Fruit fly (Drosophila melanogaster) whole organism, embryonic: ENCODE data around the gene CG12009.

ENCODE experiments used
- Blimp-1 ChIP-seq: fragments of 200-800 bp; sonication (Bioruptor generic); optimal IDR thresholded peaks from 3 replicates; lab custom pipeline; 2018; ENCODE audit warnings: missing biosample characterization, missing genetic modification characterization, mild to moderate bottlenecking, moderate library complexity, missing genetic modification reagents
- CG11504 ChIP-seq: fragments of 200-800 bp; sonication (Bioruptor generic); optimal IDR thresholded peaks from 3 replicates; lab custom pipeline; 2019; ENCODE audit warnings: missing biosample characterization, mild to moderate bottlenecking, missing genetic modification characterization, moderate library complexity
- CG13287 ChIP-seq: fragments of 200-800 bp; sonication (Bioruptor generic); IDR thresholded peaks from 2 replicates; pipeline ENCODE4 v1.3.6; 2022; ENCODE audit warnings: missing biosample characterization, missing genetic modification characterization; ENCODE audit not compliant: partially characterized antibody
- CG14014 ChIP-seq: fragments of 200-800 bp; sonication (Bioruptor generic); IDR thresholded peaks from 2 replicates; pipeline ENCODE4 v1.3.6; 2022; ENCODE audit warnings: missing biosample characterization, missing genetic modification characterization
- CG17802 ChIP-seq: fragments of 200-800 bp; sonication (Bioruptor generic); optimal IDR thresholded peaks from 2 replicates; lab custom pipeline; 2018; ENCODE audit warnings: missing biosample characterization, mild to moderate bottlenecking, missing genetic modification characterization, moderate library complexity
- CG2889 ChIP-seq: fragments of 200-800 bp; sonication (Bioruptor generic); IDR thresholded peaks from 3 replicates; pipeline ENCODE4 v1.3.6; 2022; ENCODE audit warnings: missing biosample characterization, missing genetic modification characterization
- CG30403 ChIP-seq: fragments of 200-800 bp; sonication (Bioruptor generic); optimal IDR thresholded peaks from 3 replicates; lab custom pipeline; 2016; ENCODE audit warnings: missing biosample characterization, missing genetic modification characterization
- CG30431 ChIP-seq: fragments of 200-800 bp; sonication (Bioruptor generic); optimal IDR thresholded peaks from 2 replicates; lab custom pipeline; 2017; ENCODE audit warnings: missing biosample characterization, missing genetic modification characterization
- CG31441 ChIP-seq: fragments of 200-800 bp; sonication (Bioruptor generic); IDR thresholded peaks from 2 replicates; pipeline ENCODE4 v1.3.6; 2022; ENCODE audit warnings: missing biosample characterization, missing genetic modification characterization
- CG32532 ChIP-seq: fragments of 200-800 bp; sonication (Bioruptor generic); IDR thresholded peaks from 2 replicates; pipeline ENCODE4 v1.3.6; 2022; ENCODE audit warnings: missing biosample characterization, missing genetic modification characterization
- CG34376 ChIP-seq: fragments of 200-800 bp; sonication (Bioruptor generic); optimal IDR thresholded peaks from 2 replicates; lab custom pipeline; 2018; ENCODE audit warnings: missing biosample characterization, mild to moderate bottlenecking, missing genetic modification characterization
- CG5180 ChIP-seq: fragments of 200-800 bp; sonication (Bioruptor generic); optimal IDR thresholded peaks from 3 replicates; lab custom pipeline; 2017; ENCODE audit warnings: missing biosample characterization, missing genetic modification characterization, mild to moderate bottlenecking, moderate library complexity, missing genetic modification reagents
- CG6854 ChIP-seq: fragments of 200-800 bp; sonication (Bioruptor generic); optimal IDR thresholded peaks from 3 replicates; lab custom pipeline; 2017; ENCODE audit warnings: missing biosample characterization, mild to moderate bottlenecking, missing genetic modification characterization
- Chrac-16 ChIP-seq: fragments of 200-800 bp; sonication (Bioruptor generic); optimal IDR thresholded peaks from 3 replicates; lab custom pipeline; 2016; ENCODE audit warnings: missing biosample characterization, missing genetic modification characterization
- D19B ChIP-seq: fragments of 200-800 bp; sonication (Bioruptor generic); optimal IDR thresholded peaks from 2 replicates; lab custom pipeline; 2017; ENCODE audit warnings: missing biosample characterization, mild to moderate bottlenecking, missing genetic modification characterization
- Dek ChIP-seq: fragments of 200-800 bp; sonication (Bioruptor generic); optimal IDR thresholded peaks from 3 replicates; lab custom pipeline; 2019; ENCODE audit warnings: missing biosample characterization, mild to moderate bottlenecking, missing genetic modification characterization, moderate library complexity
- ERR ChIP-seq: fragments of 200-800 bp; sonication (Bioruptor generic); optimal IDR thresholded peaks from 2 replicates; lab custom pipeline; 2016; ENCODE audit warnings: missing biosample characterization, missing genetic modification characterization
- HmgD ChIP-seq: fragments of 200-800 bp; sonication (Bioruptor generic); optimal IDR thresholded peaks from 3 replicates; lab custom pipeline; 2016; ENCODE audit warnings: missing biosample characterization, missing genetic modification characterization
- Hr51 ChIP-seq, 2 experiments: fragments of 200-800 bp; sonication (Bioruptor generic); optimal IDR thresholded peaks; 2 replicates in 1 of 2; 3 replicates in 1 of 2; lab custom pipeline; 2016 to 2018; ENCODE audit warnings: missing biosample characterization in 2 of 2, missing genetic modification characterization in 2 of 2, mild to moderate bottlenecking in 1 of 2, moderate library complexity in 1 of 2
- Nf-YA ChIP-seq: fragments of 200-800 bp; sonication (Bioruptor generic); IDR thresholded peaks from 2 replicates; pipeline ENCODE4 v1.3.6; 2022; ENCODE audit warnings: missing biosample characterization, missing genetic modification characterization
- Sin3A ChIP-seq: fragments of >200 bp; optimal IDR thresholded peaks from 2 replicates; lab custom pipeline; 2018
- Six4 ChIP-seq: fragments of 200-800 bp; sonication (Bioruptor generic); optimal IDR thresholded peaks from 2 replicates; lab custom pipeline; 2016; ENCODE audit warnings: missing biosample characterization, missing genetic modification characterization
- Taf1 ChIP-seq: fragments of 200-800 bp; sonication (Bioruptor generic); IDR thresholded peaks from 2 replicates; pipeline ENCODE4 v1.3.6; 2022; ENCODE audit warnings: missing biosample characterization, missing genetic modification characterization
- Tbp ChIP-seq: fragments of >200 bp; optimal IDR thresholded peaks from 2 replicates; lab custom pipeline; 2018; ENCODE audit warnings: missing biosample characterization, missing genetic modification characterization
- Xrp1 ChIP-seq: fragments of 200-800 bp; sonication (Bioruptor generic); IDR thresholded peaks from 2 replicates; pipeline ENCODE4 v1.3.6; 2022; ENCODE audit warnings: missing biosample characterization, missing genetic modification characterization
- al ChIP-seq: fragments of 200-800 bp; sonication (Bioruptor generic); IDR thresholded peaks from 2 replicates; pipeline ENCODE4 v1.3.6; 2022; ENCODE audit warnings: missing biosample characterization, missing genetic modification characterization
- aop ChIP-seq: fragments of 200-800 bp; sonication (Bioruptor generic); IDR thresholded peaks from 2 replicates; pipeline ENCODE4 v1.3.6; 2022; ENCODE audit warnings: missing biosample characterization, missing genetic modification characterization
- ap ChIP-seq: fragments of 200-800 bp; sonication (Bioruptor generic); IDR thresholded peaks from 2 replicates; pipeline ENCODE4 v1.3.6; 2022; ENCODE audit warnings: missing biosample characterization, missing genetic modification characterization
- bab2 ChIP-seq: fragments of 200-800 bp; sonication (Bioruptor generic); optimal IDR thresholded peaks from 2 replicates; lab custom pipeline; 2016; ENCODE audit warnings: missing biosample characterization, missing genetic modification characterization
- cad ChIP-seq: fragments of >200 bp; optimal IDR thresholded peaks from 2 replicates; lab custom pipeline; 2017; ENCODE audit warnings: missing biosample characterization, missing genetic modification characterization
- cato ChIP-seq: fragments of 200-800 bp; sonication (Bioruptor generic); optimal IDR thresholded peaks from 2 replicates; lab custom pipeline; 2016; ENCODE audit warnings: missing biosample characterization, missing genetic modification characterization, borderline replicate concordance
- caup ChIP-seq: fragments of 200-800 bp; sonication (Bioruptor generic); optimal IDR thresholded peaks from 3 replicates; lab custom pipeline; 2017; ENCODE audit warnings: missing biosample characterization, mild to moderate bottlenecking, missing genetic modification characterization, moderate library complexity; ENCODE audit not compliant: severe bottlenecking
- ci ChIP-seq: fragments of 200-800 bp; sonication (Bioruptor generic); IDR thresholded peaks from 3 replicates; pipeline ENCODE4 v1.3.6; 2022; ENCODE audit warnings: missing biosample characterization, missing genetic modification characterization
- corto ChIP-seq: fragments of 200-800 bp; sonication (Bioruptor generic); optimal IDR thresholded peaks from 2 replicates; lab custom pipeline; 2016; ENCODE audit warnings: missing biosample characterization, mild to moderate bottlenecking, missing genetic modification characterization, moderate library complexity
- dan ChIP-seq: fragments of 200-800 bp; sonication (Bioruptor generic); IDR thresholded peaks from 2 replicates; pipeline ENCODE4 v1.3.6; 2022; ENCODE audit warnings: missing biosample characterization, missing genetic modification characterization
- dm ChIP-seq: fragments of 200-800 bp; sonication (Bioruptor generic); optimal IDR thresholded peaks from 3 replicates; lab custom pipeline; 2016; ENCODE audit warnings: missing biosample characterization, missing genetic modification characterization
- gce ChIP-seq: fragments of 200-800 bp; sonication (Bioruptor generic); IDR thresholded peaks from 3 replicates; pipeline ENCODE4 v1.3.6; 2022; ENCODE audit warnings: missing biosample characterization, missing genetic modification characterization
- grn ChIP-seq: fragments of 200-800 bp; sonication (Bioruptor generic); optimal IDR thresholded peaks from 3 replicates; lab custom pipeline; 2017; ENCODE audit warnings: missing biosample characterization, missing genetic modification characterization
- gsb ChIP-seq: fragments of 200-800 bp; sonication (Bioruptor generic); IDR thresholded peaks from 2 replicates; pipeline ENCODE4 v1.3.6; 2022; ENCODE audit warnings: missing biosample characterization, missing genetic modification characterization
- jing ChIP-seq: fragments of 200-800 bp; sonication (Bioruptor generic); optimal IDR thresholded peaks from 2 replicates; lab custom pipeline; 2018; ENCODE audit warnings: missing biosample characterization, mild to moderate bottlenecking, missing genetic modification characterization
- knrl ChIP-seq: fragments of 200-800 bp; sonication (Bioruptor generic); IDR thresholded peaks from 3 replicates; pipeline ENCODE4 v1.3.6; 2022; ENCODE audit warnings: missing biosample characterization, missing genetic modification characterization; ENCODE audit not compliant: partially characterized antibody
- lab ChIP-seq: fragments of 200-800 bp; sonication (Bioruptor generic); optimal IDR thresholded peaks from 3 replicates; lab custom pipeline; 2017; ENCODE audit warnings: missing biosample characterization, missing genetic modification characterization, mild to moderate bottlenecking, moderate library complexity, missing genetic modification reagents
- mirr ChIP-seq: fragments of 200-800 bp; sonication (Bioruptor generic); optimal IDR thresholded peaks from 3 replicates; lab custom pipeline; 2018; ENCODE audit warnings: missing biosample characterization, mild to moderate bottlenecking, missing genetic modification characterization
- p53 ChIP-seq: fragments of 200-800 bp; sonication (Bioruptor generic); optimal IDR thresholded peaks from 2 replicates; lab custom pipeline; 2016; ENCODE audit warnings: missing biosample characterization, missing genetic modification characterization
- pan ChIP-seq, 4 experiments: fragments of >200 bp in 3 of 4; fragments of 200-800 bp in 1 of 4; sonication (Bioruptor generic) in 1 of 4; optimal IDR thresholded peaks in 3 of 4; IDR thresholded peaks in 1 of 4; 2 replicates each; pipeline versions ENCODE4 v1.3.6 to Lab custom; 2017 to 2022; ENCODE audit warnings: missing biosample characterization in 2 of 4, missing genetic modification characterization in 2 of 4, mixed read lengths in 1 of 4
- pita ChIP-seq: fragments of 200-800 bp; sonication (Bioruptor generic); optimal IDR thresholded peaks from 2 replicates; lab custom pipeline; 2017; ENCODE audit warnings: missing biosample characterization, mild to moderate bottlenecking, missing genetic modification characterization
- sisA ChIP-seq: fragments of 200-800 bp; sonication (Bioruptor generic); IDR thresholded peaks from 2 replicates; pipeline ENCODE4 v1.3.6; 2022; ENCODE audit warnings: missing biosample characterization, missing genetic modification characterization
- tgo ChIP-seq: fragments of 200-800 bp; sonication (Bioruptor generic); IDR thresholded peaks from 3 replicates; pipeline ENCODE4 v1.3.6; 2022; ENCODE audit warnings: missing biosample characterization, missing genetic modification characterization
- ttk ChIP-seq: fragments of 200-800 bp; sonication (Bioruptor generic); IDR thresholded peaks from 2 replicates; pipeline ENCODE4 v2.1.2; 2022; ENCODE audit warnings: missing biosample characterization, missing genetic modification characterization
- zf30C ChIP-seq: fragments of 200-800 bp; sonication (Bioruptor generic); optimal IDR thresholded peaks from 3 replicates; lab custom pipeline; 2018; ENCODE audit warnings: missing biosample characterization, mild to moderate bottlenecking, missing genetic modification characterization

Gene CG12009

DNA sequence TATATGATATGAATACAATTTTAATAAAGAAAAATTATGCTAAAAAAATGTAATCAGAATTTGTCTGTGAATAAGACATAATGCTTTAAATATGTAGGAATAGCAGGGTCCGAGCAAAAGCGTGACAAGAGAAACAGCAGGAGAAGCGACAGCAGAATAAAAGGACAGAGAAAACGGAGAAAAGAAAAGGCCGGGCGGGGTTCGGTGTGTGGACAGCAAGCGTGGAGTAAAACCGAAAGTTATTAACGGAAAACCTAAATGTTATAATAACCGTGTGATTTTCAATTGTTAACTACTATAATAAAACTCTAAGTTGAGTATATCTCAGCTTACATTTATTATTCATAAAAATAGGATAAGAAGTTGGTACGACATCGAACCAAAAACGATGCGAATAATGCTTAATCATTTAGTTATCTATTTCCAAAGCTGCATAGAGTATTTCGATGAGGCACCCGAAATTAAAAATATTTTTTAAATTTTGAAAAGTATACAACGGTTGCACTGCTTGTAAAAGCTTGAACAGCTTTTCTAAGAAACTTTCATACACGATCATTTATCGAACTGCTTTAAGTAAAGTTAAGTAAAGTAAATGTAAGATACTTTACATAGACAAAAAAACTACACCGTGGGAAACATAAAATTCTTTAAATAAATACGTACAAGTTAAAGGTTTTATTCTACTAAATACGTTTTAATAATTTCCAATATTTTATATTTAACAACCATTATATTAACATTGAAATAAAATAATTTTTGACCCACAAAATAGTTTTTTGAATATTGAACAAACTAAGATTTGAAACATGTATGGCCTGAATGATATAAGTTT is 39.4 kb upstream of the CG12009 start (continued):
- TF ChIP-seq CG34376 (GFP tag; lab: Kevin White, UChicago) (no peak), Dek (peak; percentile 0), CG32532 (GFP tag; lab: Robert Waterston, UW) (no peak; the same call in 1 of the 2 replicates), gsb (GFP tag; lab: Robert Waterston, UW) (no peak), ttk (GFP tag; lab: Robert Waterston, UW) (no peak), aop (no peak), gce (GFP tag; lab: Robert Waterston, UW) (no peak), Six4 (GFP tag; lab: Kevin White, UChicago) (no peak), jing (no peak), lab (no peak), mirr (GFP tag; lab: Kevin White, UChicago) (no peak), HmgD (GFP tag; lab: Kevin White, UChicago) (no peak), Taf1 (no peak), CG30403 (GFP tag; lab: Kevin White, UChicago) (peak; percentile 1), CG6854 (GFP tag; lab: Kevin White, UChicago) (no peak), pan (optimal IDR thresholded peaks at IDR 0.05; lab: Kevin White, UChicago) (no peak), pan (GFP tag; optimal IDR thresholded peaks at IDR 0.05 in 1 of 2, IDR thresholded peaks at IDR 0.05 in 1 of 2) (peak in 1 of 2 experiments; percentile 21), cad (no peak), sisA (GFP tag; lab: Robert Waterston, UW) (no peak), dan (no peak), dm (GFP tag; lab: Kevin White, UChicago) (no peak), grn (GFP tag; lab: Kevin White, UChicago) (no peak), D19B (GFP tag; lab: Kevin White, UChicago) (no peak), tgo (GFP tag; lab: Robert Waterston, UW) (no peak; the same call in 2 of the 3 replicates), Tbp (no peak), ap (GFP tag; lab: Robert Waterston, UW) (no peak), ci (no peak), Chrac-16 (GFP tag; lab: Kevin White, UChicago) (no peak), Xrp1 (GFP tag; lab: Robert Waterston, UW) (no peak), Blimp-1 (GFP tag; lab: Kevin White, UChicago) (peak; percentile 19), corto (GFP tag; lab: Kevin White, UChicago) (peak; percentile 64), Nf-YA (GFP tag; lab: Robert Waterston, UW) (no peak), CG31441 (GFP tag; lab: Robert Waterston, UW) (no peak), p53 (GFP tag; lab: Kevin White, UChicago) (no peak), Hr51 (GFP tag; optimal IDR thresholded peaks at IDR 0.05; lab: Kevin White, UChicago) (peak in 1 of 2 experiments; percentile 8), Sin3A (lab: Kevin White, UChicago) (no peak), CG11504 (tag; lab: Kevin White, UChicago) (peak; percentile 22), CG5180 (GFP tag; lab: Kevin White, UChicago) (no peak), al (GFP tag; lab: Robert Waterston, UW) (no peak), pita (no peak), CG14014 (no peak), bab2 (no peak), CG17802 (tag; lab: Kevin White, UChicago) (no peak), CG13287 (no peak), caup (GFP tag; lab: Kevin White, UChicago) (no peak), ERR (GFP tag; lab: Kevin White, UChicago) (no peak), cato (GFP tag; lab: Kevin White, UChicago) (no peak), knrl (GFP tag; lab: Robert Waterston, UW) (peak; percentile 30; the same call in 1 of the 3 replicates), CG2889 (no peak), zf30C (GFP tag; lab: Kevin White, UChicago) (no peak), CG30431 (no peak)
